Worm (Caenorhabditis elegans) whole organism, L4/young adult: Measurements from ENCODE around the gene C53A3.1.

Source experiments
- W03F9.2 ChIP-seq: fragments of 150-350 bp; optimal IDR thresholded peaks from 2 replicates; lab custom pipeline; 2014; ENCODE audit warnings: missing biosample characterization, missing genetic modification characterization
- dao-5 ChIP-seq: sonication (generic microtip); optimal IDR thresholded peaks from 2 replicates; lab custom pipeline; 2016; ENCODE audit warnings: missing genotype, missing genetic modification characterization, moderate library complexity, missing compliant biosample characterization
- him-1 ChIP-seq: sonication (generic microtip); optimal IDR thresholded peaks from 2 replicates; lab custom pipeline; 2016; ENCODE audit warnings: missing genotype, missing genetic modification reagents, missing genetic modification characterization, missing compliant biosample characterization

ce11 chrV:5724395-5724794 is 35.6 kb downstream of the C53A3.1 start:
- TF ChIP-seq dao-5 (tag; lab: Kevin White, UChicago) (no peak), W03F9.2 (no peak), him-1 (tag; lab: Kevin White, UChicago) (no peak)
